Fruit fly (Drosophila melanogaster): ENCODE data around the gene CG14628.

DNA sequence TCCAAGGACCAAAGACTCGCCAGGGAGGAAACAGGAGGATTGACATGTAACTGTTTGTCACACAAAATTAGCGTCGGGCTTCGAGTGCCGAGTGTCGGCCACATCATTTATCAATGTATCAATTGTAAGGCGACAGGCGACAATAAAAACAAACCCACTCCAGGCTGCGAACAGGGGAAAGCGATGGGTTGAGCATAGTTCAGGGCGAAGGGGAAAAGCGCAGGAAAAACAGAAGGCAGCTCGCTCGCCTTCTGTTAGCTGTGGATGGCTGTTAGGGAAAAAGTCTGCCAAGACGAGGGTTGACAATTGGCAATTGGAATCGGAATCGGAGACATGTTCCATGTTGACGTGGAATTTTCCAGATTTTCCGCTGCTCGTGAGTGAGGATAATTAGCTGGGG lies 36.1 kb upstream of the CG14628 start:
- TF ChIP-seq CG8478 (optimal IDR thresholded peaks at IDR 0.05), result no peak
- no peak for TF ChIP-seq CTCF (optimal IDR thresholded peaks at IDR 0.05)
